Worm (Caenorhabditis elegans) whole organism, L1 larva: ENCODE measurements around the gene T22B7.7.

Source experiments
- C04F5.9 ChIP-seq: sonication (generic microtip); optimal IDR thresholded peaks from 2 replicates; lab custom pipeline; 2016; ENCODE audit warnings: missing genetic modification characterization, missing compliant biosample characterization
- C16A3.4 ChIP-seq: fragments of 150-350 bp; optimal IDR thresholded peaks from 2 replicates; lab custom pipeline; 2014; ENCODE audit warnings: missing biosample characterization, missing genetic modification characterization
- F16B12.6 ChIP-seq: fragments of 150-350 bp; optimal IDR thresholded peaks from 2 replicates; lab custom pipeline; 2014; ENCODE audit warnings: missing biosample characterization, missing genetic modification characterization
- aha-1 ChIP-seq: fragments of 150-350 bp; optimal IDR thresholded peaks from 2 replicates; lab custom pipeline; 2014; ENCODE audit warnings: missing biosample characterization, missing genetic modification characterization
- alr-1 ChIP-seq: fragments of 200-800 bp; sonication (Bioruptor generic); optimal IDR thresholded peaks from 2 replicates; lab custom pipeline; 2018; ENCODE audit warnings: borderline replicate concordance, mild to moderate bottlenecking, missing genetic modification characterization, missing compliant biosample characterization
- ama-1 ChIP-seq: fragments of 150-350 bp; optimal IDR thresholded peaks from 2 replicates; lab custom pipeline; 2014
- blmp-1 ChIP-seq: fragments of 150-350 bp; optimal IDR thresholded peaks from 2 replicates; lab custom pipeline; 2014; ENCODE audit warnings: missing biosample characterization, missing genetic modification characterization
- ceh-90 ChIP-seq: sonication (generic microtip); optimal IDR thresholded peaks from 2 replicates; lab custom pipeline; 2016; ENCODE audit warnings: missing genetic modification characterization, missing compliant biosample characterization
- ces-1 ChIP-seq: fragments of 150-350 bp; optimal IDR thresholded peaks from 2 replicates; lab custom pipeline; 2014; ENCODE audit warnings: missing biosample characterization, missing genetic modification reagents, missing genetic modification characterization
- egl-13 ChIP-seq: sonication (generic microtip); optimal IDR thresholded peaks from 2 replicates; lab custom pipeline; 2016; ENCODE audit warnings: missing genotype, missing genetic modification reagents, missing genetic modification characterization, missing compliant biosample characterization
- egl-27 ChIP-seq, 2 experiments: fragments of 150-350 bp in 1 of 2; sonication (generic microtip); optimal IDR thresholded peaks; 3 replicates each; lab custom pipeline; 2017 to 2018; ENCODE audit warnings: missing biosample characterization in 2 of 2, missing genetic modification characterization in 2 of 2, missing genetic modification reagents in 2 of 2
- elt-2 ChIP-seq: sonication (generic microtip); optimal IDR thresholded peaks from 2 replicates; lab custom pipeline; 2016; ENCODE audit warnings: missing genetic modification characterization, mild to moderate bottlenecking, inconsistent platforms, missing compliant biosample characterization, missing genetic modification reagents
- elt-3 ChIP-seq, 6 experiments: fragments of 150-350 bp in 1 of 6; sonication (generic microtip); optimal IDR thresholded peaks; 2 replicates each; lab custom pipeline; 2017 to 2018; ENCODE audit warnings: missing biosample characterization in 6 of 6, missing genetic modification characterization in 6 of 6, inconsistent platforms in 1 of 6
- ets-5 ChIP-seq: fragments of 200-800 bp; sonication (Bioruptor generic); IDR thresholded peaks from 2 replicates; pipeline ENCODE4 v1.3.6; 2022; ENCODE audit warnings: missing genetic modification characterization, missing compliant biosample characterization
- fkh-8 ChIP-seq: sonication (generic microtip); optimal IDR thresholded peaks from 2 replicates; lab custom pipeline; 2016; ENCODE audit warnings: mild to moderate bottlenecking, missing genetic modification characterization, missing compliant biosample characterization
- grh-1 ChIP-seq: fragments of 200-800 bp; sonication (Bioruptor generic); IDR thresholded peaks from 2 replicates; pipeline ENCODE4 v1.3.6; 2022; ENCODE audit warnings: missing genetic modification reagents, missing genetic modification characterization, missing compliant biosample characterization
- hlh-17 ChIP-seq: fragments of 200-800 bp; sonication (Bioruptor generic); optimal IDR thresholded peaks from 2 replicates; lab custom pipeline; 2018; ENCODE audit warnings: missing genetic modification characterization, mild to moderate bottlenecking, missing compliant biosample characterization, moderate library complexity, borderline replicate concordance
- isw-1 ChIP-seq: fragments of 200-800 bp; sonication (Bioruptor generic); IDR thresholded peaks from 2 replicates; pipeline ENCODE4 v1.3.6; 2022; ENCODE audit warnings: missing genetic modification characterization, missing compliant biosample characterization
- lin-14 ChIP-seq: fragments of 200-800 bp; sonication (Bioruptor generic); optimal IDR thresholded peaks from 2 replicates; lab custom pipeline; 2018; ENCODE audit warnings: mild to moderate bottlenecking, missing genetic modification characterization, moderate library complexity, missing compliant biosample characterization
- lin-35 ChIP-seq, 2 experiments: fragments of 150-350 bp; optimal IDR thresholded peaks; 2 replicates each; lab custom pipeline; 2014; ENCODE audit warnings: missing biosample characterization in 2 of 2, missing genetic modification characterization in 2 of 2, missing genetic modification reagents in 2 of 2
- lin-39 ChIP-seq: fragments of 150-350 bp; optimal IDR thresholded peaks from 2 replicates; lab custom pipeline; 2014; ENCODE audit warnings: missing biosample characterization, missing genetic modification reagents, missing genetic modification characterization
- mab-9 ChIP-seq: fragments of 200-800 bp; sonication (Bioruptor generic); IDR thresholded peaks from 2 replicates; pipeline ENCODE4 v1.3.6; 2022; ENCODE audit warnings: missing genetic modification reagents, missing genetic modification characterization, missing compliant biosample characterization
- mdl-1 ChIP-seq, 2 experiments: fragments of 150-350 bp; optimal IDR thresholded peaks; 2 replicates each; lab custom pipeline; 2014 to 2017; ENCODE audit warnings: missing biosample characterization in 2 of 2, missing genetic modification characterization in 2 of 2, inconsistent platforms in 1 of 2
- mef-2 ChIP-seq: fragments of 150-350 bp; optimal IDR thresholded peaks from 2 replicates; lab custom pipeline; 2014; ENCODE audit warnings: missing biosample characterization, missing genetic modification characterization
- mep-1 ChIP-seq: fragments of 150-350 bp; optimal IDR thresholded peaks from 2 replicates; lab custom pipeline; 2014; ENCODE audit warnings: missing biosample characterization, missing genetic modification characterization
- nhr-11 ChIP-seq: fragments of 150-350 bp; optimal IDR thresholded peaks from 2 replicates; lab custom pipeline; 2014; ENCODE audit warnings: missing biosample characterization, missing genetic modification characterization
- nhr-12 ChIP-seq: sonication (generic microtip); optimal IDR thresholded peaks from 2 replicates; lab custom pipeline; 2017; ENCODE audit warnings: missing biosample characterization, missing genetic modification characterization
- nhr-19 ChIP-seq: fragments of 200-800 bp; sonication (Bioruptor generic); conservative IDR thresholded peaks from 2 replicates; pipeline ENCODE4 v1.3.6; 2022; ENCODE audit warnings: missing genetic modification characterization, missing compliant biosample characterization
- nhr-20 ChIP-seq: sonication (generic microtip); optimal IDR thresholded peaks from 2 replicates; lab custom pipeline; 2016; ENCODE audit warnings: mild to moderate bottlenecking, missing genetic modification characterization, missing compliant biosample characterization
- nhr-47 ChIP-seq: sonication (generic microtip); optimal IDR thresholded peaks from 2 replicates; lab custom pipeline; 2016; ENCODE audit warnings: mild to moderate bottlenecking, missing genetic modification characterization, moderate library complexity, missing compliant biosample characterization
- nhr-71 ChIP-seq: sonication (generic microtip); optimal IDR thresholded peaks from 2 replicates; lab custom pipeline; 2016; ENCODE audit warnings: mild to moderate bottlenecking, missing genetic modification characterization, moderate library complexity, missing compliant biosample characterization
- nhr-76 ChIP-seq: sonication (generic microtip); optimal IDR thresholded peaks from 2 replicates; lab custom pipeline; 2017; ENCODE audit warnings: missing biosample characterization, missing genetic modification characterization
- nhr-77 ChIP-seq: fragments of 150-350 bp; optimal IDR thresholded peaks from 2 replicates; lab custom pipeline; 2014; ENCODE audit warnings: missing biosample characterization, missing genetic modification characterization
- nhr-84 ChIP-seq: sonication (generic microtip); optimal IDR thresholded peaks from 2 replicates; lab custom pipeline; 2017; ENCODE audit warnings: missing biosample characterization, missing genetic modification characterization
- nhr-85 ChIP-seq: sonication (generic microtip); peaks from one replicate; lab custom pipeline; 2016; ENCODE audit warnings: missing genetic modification characterization, inconsistent platforms, missing compliant biosample characterization
- nhr-90 ChIP-seq: sonication (generic microtip); optimal IDR thresholded peaks from 2 replicates; lab custom pipeline; 2016; ENCODE audit warnings: mild to moderate bottlenecking, missing genetic modification characterization, missing compliant biosample characterization; ENCODE audit not compliant: poor library complexity
- pqm-1 ChIP-seq: sonication (generic microtip); optimal IDR thresholded peaks from 3 replicates; lab custom pipeline; 2017; ENCODE audit warnings: missing biosample characterization, missing genetic modification characterization
- snpc-4 ChIP-seq: fragments of 150-350 bp; optimal IDR thresholded peaks from 2 replicates; lab custom pipeline; 2014; ENCODE audit warnings: missing biosample characterization, missing genetic modification characterization
- snu-23 ChIP-seq: sonication (generic microtip); optimal IDR thresholded peaks from 2 replicates; lab custom pipeline; 2016; ENCODE audit warnings: missing genetic modification characterization, missing compliant biosample characterization
- sox-4 ChIP-seq: sonication (generic microtip); optimal IDR thresholded peaks from 2 replicates; lab custom pipeline; 2016; ENCODE audit warnings: missing genetic modification characterization, missing compliant biosample characterization
- swsn-7 ChIP-seq: sonication (generic microtip); optimal IDR thresholded peaks from 2 replicates; lab custom pipeline; 2016; ENCODE audit warnings: missing genetic modification characterization, missing compliant biosample characterization
- tlp-1 ChIP-seq: fragments of 150-350 bp; optimal IDR thresholded peaks from 2 replicates; lab custom pipeline; 2014; ENCODE audit warnings: missing biosample characterization, missing genetic modification characterization
- unc-130 ChIP-seq: fragments of 150-350 bp; optimal IDR thresholded peaks from 2 replicates; lab custom pipeline; 2017; ENCODE audit warnings: missing biosample characterization, missing genetic modification characterization, inconsistent platforms
- unc-86 ChIP-seq: sonication (generic microtip); optimal IDR thresholded peaks from 2 replicates; lab custom pipeline; 2016; ENCODE audit warnings: missing genetic modification characterization, missing compliant biosample characterization
- unc-98 ChIP-seq: fragments of 200-800 bp; sonication (Bioruptor generic); IDR thresholded peaks from 2 replicates; pipeline ENCODE4 v1.3.6; 2022; ENCODE audit warnings: missing genetic modification characterization, missing compliant biosample characterization
- vab-15 ChIP-seq: sonication (generic microtip); optimal IDR thresholded peaks from 2 replicates; lab custom pipeline; 2017; ENCODE audit warnings: missing genotype, mild to moderate bottlenecking, missing genetic modification characterization, missing compliant biosample characterization
- xbp-1 ChIP-seq: sonication (generic microtip); optimal IDR thresholded peaks from 2 replicates; lab custom pipeline; 2016; ENCODE audit warnings: missing genetic modification characterization, missing compliant biosample characterization
- ztf-4 ChIP-seq: fragments of 150-350 bp; optimal IDR thresholded peaks from 2 replicates; lab custom pipeline; 2014; ENCODE audit warnings: missing biosample characterization, missing genetic modification characterization

T22B7.7 gene

ce11 chrX:5631008-5631407 is 22.9 kb downstream of the T22B7.7 start (continued):
- TF ChIP-seq egl-13 (tag; lab: Kevin White, UChicago) (no peak), nhr-12 (tag; lab: Kevin White, UChicago) (no peak), nhr-47 (tag; lab: Kevin White, UChicago) (no peak), nhr-11 (tag; lab: Kevin White, UChicago) (no peak), vab-15 (no peak), F16B12.6 (tag; lab: Kevin White, UChicago) (no peak), nhr-76 (no peak), nhr-84 (no peak), grh-1 (GFP tag; lab: Robert Waterston, UW) (no peak), snpc-4 (tag; lab: Kevin White, UChicago) (no peak)

- TF ChIP-seq lin-14 (GFP tag; lab: Kevin White, UChicago) (peak; percentile 22), nhr-85 (tag; lab: Kevin White, UChicago) (peak; percentile 72), mab-9 (GFP tag; lab: Robert Waterston, UW) (no peak), nhr-90 (tag; lab: Kevin White, UChicago) (peak; percentile 52), ceh-90 (tag; lab: Kevin White, UChicago) (no peak), grh-1 (GFP tag; lab: Robert Waterston, UW) (peak; percentile 36; the same call in 1 of the 2 replicates), xbp-1 (no peak), snu-23 (GFP tag; lab: Kevin White, UChicago) (peak; percentile 20), alr-1 (tag; lab: Kevin White, UChicago) (no peak), nhr-71 (tag; lab: Kevin White, UChicago) (peak; percentile 48), elt-3 (tag; optimal IDR thresholded peaks at IDR 0.05; lab: Kevin White, UChicago) (peak in 1 of 6 experiments; percentile 42), nhr-12 (tag; lab: Kevin White, UChicago) (no peak), lin-35 (GFP tag; optimal IDR thresholded peaks at IDR 0.05; lab: Kevin White, UChicago) (peak in 1 of 2 experiments; percentile 38), mdl-1 (tag; optimal IDR thresholded peaks at IDR 0.05; lab: Kevin White, UChicago) (peak in 1 of 2 experiments; percentile 52), nhr-20 (tag; lab: Kevin White, UChicago) (peak; percentile 50), blmp-1 (tag; lab: Kevin White, UChicago) (peak; percentile 58)
- TF ChIP-seq, all 84 proteins: peak for 11
Measured at ce11 chrX:5629941-5630340, 23.9 kb downstream of the T22B7.7 start, which contains the start of gene argn-1. Gene argn-1 (plus strand): TSS chrX:5630023.

ce11 chrX:5628432-5628977 is 25.4 kb downstream of the T22B7.7 start:
- TF ChIP-seq hlh-17 (GFP tag; lab: Kevin White, UChicago) (no peak), C04F5.9 (tag; lab: Kevin White, UChicago) (no peak), nhr-77 (peak; percentile 7), mef-2 (tag; lab: Kevin White, UChicago) (no peak), C16A3.4 (no peak), fkh-8 (tag; lab: Kevin White, UChicago) (no peak), ama-1 (lab: Kevin White, UChicago) (no peak), ets-5 (GFP tag; lab: Robert Waterston, UW) (no peak), swsn-7 (tag; lab: Kevin White, UChicago) (no peak), nhr-11 (tag; lab: Kevin White, UChicago) (no peak), egl-13 (tag; lab: Kevin White, UChicago) (no peak), isw-1 (no peak), tlp-1 (tag; lab: Kevin White, UChicago) (no peak), grh-1 (GFP tag; lab: Robert Waterston, UW) (peak; percentile 27; the same call in 1 of the 2 replicates), ces-1 (no peak), unc-86 (tag; lab: Kevin White, UChicago) (no peak), nhr-12 (tag; lab: Kevin White, UChicago) (no peak), elt-3 (tag; optimal IDR thresholded peaks at IDR 0.05; lab: Kevin White, UChicago) (peak in 4 of 6 experiments; percentile 17 to 70 (median 54)), pqm-1 (tag; lab: Kevin White, UChicago) (no peak), aha-1 (tag; lab: Kevin White, UChicago) (no peak), mdl-1 (tag; optimal IDR thresholded peaks at IDR 0.05; lab: Kevin White, UChicago) (peak in 1 of 2 experiments; percentile 61), unc-130 (no peak), ztf-4 (tag; lab: Kevin White, UChicago) (no peak), mep-1 (tag; lab: Kevin White, UChicago) (no peak), egl-27 (tag; optimal IDR thresholded peaks at IDR 0.05; lab: Kevin White, UChicago) (no peak), nhr-19 (GFP tag; lab: Robert Waterston, UW) (peak; percentile 19; the same call in 1 of the 2 replicates), elt-2 (tag; lab: Kevin White, UChicago) (no peak), unc-98 (no peak), lin-39 (tag; lab: Kevin White, UChicago) (no peak), nhr-90 (tag; lab: Kevin White, UChicago) (peak; percentile 27), sox-4 (tag; lab: Kevin White, UChicago) (no peak)
